Fruit fly (Drosophila melanogaster): Measurements from ENCODE around the gene CG12071.

DNA sequence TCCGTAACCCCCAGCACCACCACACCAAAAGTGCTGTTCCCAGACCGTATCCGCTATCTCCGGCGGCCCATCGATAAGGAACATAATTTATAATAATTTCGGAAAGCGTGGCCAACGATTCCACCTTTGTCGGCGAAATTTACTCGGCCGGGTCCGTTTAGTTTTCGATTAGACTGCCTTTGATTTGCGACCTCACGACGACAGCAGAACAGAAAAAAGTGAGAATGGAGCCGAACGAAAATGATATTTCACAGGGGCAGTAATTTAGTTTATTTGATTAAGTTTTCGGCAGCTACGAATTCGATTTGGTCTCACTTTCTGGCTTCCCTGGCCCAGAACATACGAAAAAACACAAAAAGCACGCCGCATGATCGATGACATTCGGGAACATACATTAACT, 42.8 kb upstream of the CG12071 start:
- TF ChIP-seq Snoo (tag; optimal IDR thresholded peaks at IDR 0.05), result no peak
- TF ChIP-seq CG12605 (GFP tag; IDR thresholded peaks at IDR 0.05), result no peak
